Fruit fly (Drosophila melanogaster) whole organism, embryonic: Measurements from ENCODE around the gene Nup358.

Source experiments
- BtbVII ChIP-seq: fragments of 200-800 bp; sonication (Bioruptor generic); optimal IDR thresholded peaks from 3 replicates; lab custom pipeline; 2017; ENCODE audit warnings: missing biosample characterization, mild to moderate bottlenecking, missing genetic modification characterization
- CG1024 ChIP-seq: fragments of 200-800 bp; sonication (Bioruptor generic); IDR thresholded peaks from 2 replicates; pipeline ENCODE4 v1.3.6; 2022; ENCODE audit warnings: missing biosample characterization, missing genetic modification characterization
- CG10543 ChIP-seq: fragments of 200-800 bp; sonication (Bioruptor generic); optimal IDR thresholded peaks from 3 replicates; lab custom pipeline; 2017; ENCODE audit warnings: missing biosample characterization, mild to moderate bottlenecking, missing genetic modification characterization, moderate library complexity
- CG10565 ChIP-seq: fragments of 200-800 bp; sonication (Bioruptor generic); optimal IDR thresholded peaks from 3 replicates; lab custom pipeline; 2016; ENCODE audit warnings: missing biosample characterization, mild to moderate bottlenecking, missing genetic modification characterization
- CG10959 ChIP-seq: fragments of 200-800 bp; sonication (Bioruptor generic); IDR thresholded peaks from 2 replicates; pipeline ENCODE4 v1.3.6; 2022; ENCODE audit warnings: missing biosample characterization, missing genetic modification characterization
- CG11560 ChIP-seq: fragments of 200-800 bp; sonication (Bioruptor generic); IDR thresholded peaks from 3 replicates; pipeline ENCODE4 v1.3.6; 2022; ENCODE audit warnings: missing biosample characterization, missing genetic modification characterization
- CG12236 ChIP-seq: fragments of 200-800 bp; sonication (Bioruptor generic); optimal IDR thresholded peaks from 2 replicates; lab custom pipeline; 2016; ENCODE audit warnings: missing biosample characterization, missing genetic modification characterization
- CG14667 ChIP-seq: fragments of 200-800 bp; sonication (Bioruptor generic); IDR thresholded peaks from 2 replicates; pipeline ENCODE4 v1.3.6; 2022; ENCODE audit warnings: missing biosample characterization, missing genetic modification characterization
- CG31224 ChIP-seq: fragments of 200-800 bp; sonication (Bioruptor generic); IDR thresholded peaks from 2 replicates; pipeline ENCODE4 v1.3.6; 2022; ENCODE audit warnings: missing biosample characterization, missing genetic modification characterization
- CG4617 ChIP-seq: fragments of 200-800 bp; sonication (Bioruptor generic); optimal IDR thresholded peaks from 3 replicates; lab custom pipeline; 2016; ENCODE audit warnings: missing biosample characterization, missing genetic modification characterization, borderline replicate concordance
- CG6175 ChIP-seq: fragments of 200-800 bp; sonication (Bioruptor generic); IDR thresholded peaks from 3 replicates; pipeline ENCODE4 v1.3.6; 2022; ENCODE audit warnings: missing biosample characterization, missing genetic modification characterization
- CG6654 ChIP-seq: fragments of 200-800 bp; sonication (Bioruptor generic); optimal IDR thresholded peaks from 2 replicates; lab custom pipeline; 2017; ENCODE audit warnings: missing biosample characterization, mild to moderate bottlenecking, missing genetic modification characterization
- CG9437 ChIP-seq: fragments of 200-800 bp; sonication (Bioruptor generic); optimal IDR thresholded peaks from 2 replicates; lab custom pipeline; 2018; ENCODE audit warnings: missing biosample characterization, mild to moderate bottlenecking, missing genetic modification characterization
- CG9727 ChIP-seq: fragments of 200-800 bp; sonication (Bioruptor generic); optimal IDR thresholded peaks from 3 replicates; lab custom pipeline; 2017; ENCODE audit warnings: missing biosample characterization, mild to moderate bottlenecking, missing genetic modification characterization
- CkIIα-i1 ChIP-seq: fragments of 200-800 bp; sonication (Bioruptor generic); IDR thresholded peaks from 2 replicates; pipeline ENCODE4 v1.3.6; 2022; ENCODE audit warnings: missing biosample characterization, missing genetic modification characterization
- E2f1 ChIP-seq: fragments of 200-800 bp; sonication (Bioruptor generic); IDR thresholded peaks from 2 replicates; pipeline ENCODE4 v1.3.6; 2022; ENCODE audit warnings: missing biosample characterization, missing genetic modification characterization
- ERR ChIP-seq: fragments of 200-800 bp; sonication (Bioruptor generic); optimal IDR thresholded peaks from 2 replicates; lab custom pipeline; 2016; ENCODE audit warnings: missing biosample characterization, missing genetic modification characterization
- Fer2 ChIP-seq: fragments of 200-800 bp; sonication (Bioruptor generic); optimal IDR thresholded peaks from 2 replicates; lab custom pipeline; 2018; ENCODE audit warnings: missing biosample characterization, mild to moderate bottlenecking, missing genetic modification characterization, moderate library complexity
- HLH3B ChIP-seq: fragments of 200-800 bp; sonication (Bioruptor generic); IDR thresholded peaks from 2 replicates; pipeline ENCODE4 v1.3.6; 2022; ENCODE audit warnings: missing biosample characterization, missing genetic modification characterization
- Hey ChIP-seq: fragments of 200-800 bp; sonication (Bioruptor generic); optimal IDR thresholded peaks from 3 replicates; lab custom pipeline; 2018; ENCODE audit warnings: missing biosample characterization, mild to moderate bottlenecking, missing genetic modification characterization
- Hmx ChIP-seq: fragments of 200-800 bp; sonication (Bioruptor generic); optimal IDR thresholded peaks from 2 replicates; lab custom pipeline; 2016; ENCODE audit warnings: missing biosample characterization, missing genetic modification characterization
- Lhr ChIP-seq: fragments of 200-800 bp; sonication (Bioruptor generic); optimal IDR thresholded peaks from 3 replicates; lab custom pipeline; 2017; ENCODE audit warnings: mild to moderate bottlenecking, missing biosample characterization, missing genetic modification reagents, missing genetic modification characterization
- MTF-1 ChIP-seq: fragments of 200-800 bp; sonication (Bioruptor generic); optimal IDR thresholded peaks from 2 replicates; lab custom pipeline; 2018; ENCODE audit warnings: missing biosample characterization, mild to moderate bottlenecking, missing genetic modification characterization, borderline replicate concordance
- Meics ChIP-seq: fragments of 200-800 bp; sonication (Bioruptor generic); optimal IDR thresholded peaks from 2 replicates; lab custom pipeline; 2017; ENCODE audit warnings: missing biosample characterization, mild to moderate bottlenecking, missing genetic modification characterization
- Nf-YA ChIP-seq: fragments of 200-800 bp; sonication (Bioruptor generic); IDR thresholded peaks from 2 replicates; pipeline ENCODE4 v1.3.6; 2022; ENCODE audit warnings: missing biosample characterization, missing genetic modification characterization
- Sox100B ChIP-seq: fragments of 200-800 bp; sonication (Bioruptor generic); optimal IDR thresholded peaks from 3 replicates; lab custom pipeline; 2018; ENCODE audit warnings: missing biosample characterization, mild to moderate bottlenecking, missing genetic modification characterization
- Stat92E ChIP-seq, 3 experiments: fragments of >200 bp in 2 of 3; fragments of 200-800 bp in 1 of 3; sonication (Bioruptor generic) in 1 of 3; optimal IDR thresholded peaks; 2 replicates each; lab custom pipeline; 2017 to 2019; ENCODE audit warnings: missing biosample characterization in 3 of 3, missing genetic modification characterization in 3 of 3, mild to moderate bottlenecking in 1 of 3, moderate library complexity in 1 of 3
- Tbp ChIP-seq: fragments of >200 bp; optimal IDR thresholded peaks from 2 replicates; lab custom pipeline; 2018; ENCODE audit warnings: missing biosample characterization, missing genetic modification characterization
- Xbp1 ChIP-seq: fragments of 200-800 bp; sonication (Bioruptor generic); optimal IDR thresholded peaks from 3 replicates; lab custom pipeline; 2016; ENCODE audit warnings: missing biosample characterization, mild to moderate bottlenecking, missing genetic modification characterization
- bab2 ChIP-seq: fragments of 200-800 bp; sonication (Bioruptor generic); optimal IDR thresholded peaks from 2 replicates; lab custom pipeline; 2016; ENCODE audit warnings: missing biosample characterization, missing genetic modification characterization
- bcd ChIP-seq: fragments of 200-800 bp; sonication (Bioruptor generic); optimal IDR thresholded peaks from 2 replicates; lab custom pipeline; 2017; ENCODE audit warnings: missing biosample characterization, mild to moderate bottlenecking, missing genetic modification characterization
- chm ChIP-seq: fragments of 200-800 bp; sonication (Bioruptor generic); IDR thresholded peaks from 2 replicates; pipeline ENCODE4 v1.3.6; 2022; ENCODE audit warnings: missing biosample characterization, missing genetic modification characterization
- chn ChIP-seq: fragments of 200-800 bp; sonication (Bioruptor generic); optimal IDR thresholded peaks from 2 replicates; lab custom pipeline; 2016; ENCODE audit warnings: missing biosample characterization, missing genetic modification characterization
- corto ChIP-seq: fragments of 200-800 bp; sonication (Bioruptor generic); optimal IDR thresholded peaks from 2 replicates; lab custom pipeline; 2016; ENCODE audit warnings: missing biosample characterization, mild to moderate bottlenecking, missing genetic modification characterization, moderate library complexity
- eve ChIP-seq, 2 experiments: fragments of >200 bp; optimal IDR thresholded peaks; 2 replicates each; lab custom pipeline; 2017; ENCODE audit warnings: missing biosample characterization in 2 of 2, missing genetic modification characterization in 2 of 2
- exex ChIP-seq: fragments of 200-800 bp; sonication (Bioruptor generic); optimal IDR thresholded peaks from 4 replicates; lab custom pipeline; 2018; ENCODE audit warnings: missing biosample characterization, mild to moderate bottlenecking, missing genetic modification characterization, moderate library complexity
- eyg ChIP-seq: fragments of 200-800 bp; sonication (Bioruptor generic); optimal IDR thresholded peaks from 3 replicates; lab custom pipeline; 2016; ENCODE audit warnings: missing biosample characterization, missing genetic modification characterization
- fd64A ChIP-seq: fragments of 200-800 bp; sonication (Bioruptor generic); optimal IDR thresholded peaks from 3 replicates; lab custom pipeline; 2018; ENCODE audit warnings: missing biosample characterization, mild to moderate bottlenecking, missing genetic modification characterization
- fru ChIP-seq: fragments of >200 bp; optimal IDR thresholded peaks from 2 replicates; lab custom pipeline; 2017
- ham ChIP-seq: fragments of 200-800 bp; sonication (Bioruptor generic); IDR thresholded peaks from 2 replicates; pipeline ENCODE4 v1.3.6; 2022; ENCODE audit warnings: missing biosample characterization, missing genetic modification characterization
- ken ChIP-seq: fragments of 200-800 bp; sonication (Bioruptor generic); IDR thresholded peaks from 3 replicates; pipeline ENCODE4 v1.3.6; 2022; ENCODE audit warnings: missing biosample characterization, missing genetic modification characterization
- lbe ChIP-seq: fragments of 200-800 bp; sonication (Bioruptor generic); optimal IDR thresholded peaks from 2 replicates; lab custom pipeline; 2016; ENCODE audit warnings: missing biosample characterization, mild to moderate bottlenecking, missing genetic modification characterization
- nerfin-1 ChIP-seq: fragments of 200-800 bp; sonication (Bioruptor generic); optimal IDR thresholded peaks from 3 replicates; lab custom pipeline; 2019; ENCODE audit warnings: missing biosample characterization, mild to moderate bottlenecking, missing genetic modification characterization, moderate library complexity
- pfk ChIP-seq: fragments of 200-800 bp; sonication (Bioruptor generic); optimal IDR thresholded peaks from 2 replicates; lab custom pipeline; 2018; ENCODE audit warnings: missing biosample characterization, mild to moderate bottlenecking, missing genetic modification characterization, moderate library complexity
- phol ChIP-seq: fragments of 200-800 bp; sonication (Bioruptor generic); optimal IDR thresholded peaks from 3 replicates; lab custom pipeline; 2018; ENCODE audit warnings: missing biosample characterization, mild to moderate bottlenecking, missing genetic modification characterization, moderate library complexity
- prd ChIP-seq, 3 experiments: fragments of >200 bp in 2 of 3; fragments of 200-800 bp in 1 of 3; sonication (Bioruptor generic) in 1 of 3; optimal IDR thresholded peaks in 2 of 3; IDR thresholded peaks in 1 of 3; 2 replicates in 2 of 3; 3 replicates in 1 of 3; pipeline versions ENCODE4 v1.3.6 to Lab custom; 2017 to 2022; ENCODE audit warnings: missing biosample characterization in 1 of 3, missing genetic modification characterization in 1 of 3
- salm ChIP-seq: fragments of 200-800 bp; sonication (Bioruptor generic); optimal IDR thresholded peaks from 2 replicates; lab custom pipeline; 2018; ENCODE audit warnings: missing biosample characterization, mild to moderate bottlenecking, missing genetic modification characterization
- schlank ChIP-seq: fragments of 200-800 bp; sonication (Bioruptor generic); optimal IDR thresholded peaks from 2 replicates; lab custom pipeline; 2018; ENCODE audit warnings: missing biosample characterization, mild to moderate bottlenecking, missing genetic modification characterization
- trh ChIP-seq: fragments of 200-800 bp; sonication (Bioruptor generic); optimal IDR thresholded peaks from 2 replicates; lab custom pipeline; 2016; ENCODE audit warnings: missing biosample characterization, missing genetic modification characterization
- yki ChIP-seq: fragments of >200 bp; optimal IDR thresholded peaks from 3 replicates; lab custom pipeline; 2018
- zf30C ChIP-seq: fragments of 200-800 bp; sonication (Bioruptor generic); optimal IDR thresholded peaks from 3 replicates; lab custom pipeline; 2018; ENCODE audit warnings: missing biosample characterization, mild to moderate bottlenecking, missing genetic modification characterization

The Nup358 gene

DNA sequence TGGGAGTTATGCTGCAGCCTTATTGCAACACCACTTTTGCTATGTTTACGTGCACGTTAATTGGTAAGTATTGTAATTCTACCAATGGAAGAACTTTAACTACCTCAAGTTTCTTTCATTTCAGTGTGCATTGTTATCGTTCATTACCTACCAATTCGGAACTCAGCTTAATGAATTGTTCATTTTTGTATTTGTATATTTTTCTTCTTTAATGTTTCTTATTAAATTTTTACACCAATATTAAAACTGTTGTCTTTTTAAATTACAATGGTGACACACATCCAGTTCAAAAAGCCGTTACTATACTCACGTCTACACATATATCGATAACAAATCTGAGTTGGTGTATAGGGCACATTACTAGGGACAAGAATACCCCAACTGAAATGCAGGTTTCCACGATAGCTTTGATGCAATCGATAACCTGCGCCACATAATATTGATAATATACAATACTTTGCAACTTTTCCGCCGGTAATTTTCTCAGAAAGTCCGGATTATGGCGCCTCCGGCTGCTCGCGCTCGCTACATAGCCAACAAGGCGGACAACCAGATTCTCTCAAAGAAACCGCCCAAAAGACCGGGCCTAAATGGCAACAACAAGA lies 27.8 kb upstream of the Nup358 start, which contains the start of gene Alg9 (continued):
- TF ChIP-seq ham (GFP tag; lab: Robert Waterston, UW) (no peak), chn (no peak), fru (no peak), corto (no peak), chm (GFP tag; lab: Robert Waterston, UW) (no peak), CG10543 (GFP tag; lab: Kevin White, UChicago) (no peak), CG12236 (no peak), ken (GFP tag; lab: Robert Waterston, UW) (0 out of 3 replicates have a peak, but pooled peaks have one; percentile 24), Nf-YA (GFP tag; lab: Robert Waterston, UW) (no peak), exex (tag; lab: Kevin White, UChicago) (no peak), prd (optimal IDR thresholded peaks at IDR 0.05; lab: Kevin White, UChicago) (no peak), prd (GFP tag; IDR thresholded peaks at IDR 0.05; lab: Robert Waterston, UW) (no peak), salm (no peak), CG6175 (no peak), Xbp1 (GFP tag; lab: Kevin White, UChicago) (peak; percentile 8), CG6654 (no peak), MTF-1 (GFP tag; lab: Kevin White, UChicago) (no peak), pfk (no peak), CG11560 (tag; lab: Robert Waterston, UW) (no peak), CG10959 (GFP tag; lab: Robert Waterston, UW) (no peak), CG4617 (GFP tag; lab: Kevin White, UChicago) (peak; percentile 41), Stat92E (GFP tag; optimal IDR thresholded peaks at IDR 0.05; lab: Kevin White, UChicago) (no peak), CG1024 (GFP tag; lab: Robert Waterston, UW) (peak; percentile 62; the same call in 1 of the 2 replicates), Hmx (GFP tag; lab: Kevin White, UChicago) (no peak), CG9727 (GFP tag; lab: Kevin White, UChicago) (no peak), eve (GFP tag; optimal IDR thresholded peaks at IDR 0.05; lab: Kevin White, UChicago) (no peak), zf30C (GFP tag; lab: Kevin White, UChicago) (no peak), fd64A (GFP tag; lab: Kevin White, UChicago) (no peak), Sox100B (GFP tag; lab: Kevin White, UChicago) (no peak), Hey (tag; lab: Kevin White, UChicago) (no peak), CG10565 (GFP tag; lab: Kevin White, UChicago) (no peak), bcd (GFP tag; lab: Kevin White, UChicago) (no peak), CG14667 (GFP tag; lab: Robert Waterston, UW) (no peak), HLH3B (no peak), Fer2 (tag; lab: Kevin White, UChicago) (no peak), phol (tag; lab: Kevin White, UChicago) (peak; percentile 33), lbe (GFP tag; lab: Kevin White, UChicago) (no peak), yki (lab: Kevin White, UChicago) (no peak), ERR (no peak), Lhr (GFP tag; lab: Kevin White, UChicago) (no peak), eyg (GFP tag; lab: Kevin White, UChicago) (no peak), BtbVII (GFP tag; lab: Kevin White, UChicago) (no peak), Tbp (no peak), E2f1 (GFP tag; lab: Robert Waterston, UW) (no peak), CG9437 (no peak), Meics (GFP tag; lab: Kevin White, UChicago) (no peak), trh (no peak), CkIIα-i1 (GFP tag; lab: Robert Waterston, UW) (no peak), CG31224 (no peak), nerfin-1 (tag; lab: Kevin White, UChicago) (no peak), bab2 (no peak), schlank (no peak)
